Fruit fly (Drosophila melanogaster) Kc167 (cell line): ENCODE data around the gene CG5421.

Experiments
- Sin3A ChIP-seq: fragments of >200 bp; optimal IDR thresholded peaks from 2 replicates; lab custom pipeline; 2018; ENCODE audit warnings: missing external identifiers
- ttk ChIP-seq: sonication (Bioruptor generic); optimal IDR thresholded peaks from 2 replicates; lab custom pipeline; 2017; ENCODE audit warnings: missing external identifiers

- TF ChIP-seq ttk (no peak), Sin3A (lab: Kevin White, UChicago) (no peak)
These were observed 15.1 kb upstream of the CG5421 start for dm6 chr2L:12463037-12463436.
